Fruit fly (Drosophila melanogaster) whole organism, embryonic: Measurements from ENCODE around the gene RhoGEF4.

Experiments used
- CG7963 ChIP-seq: fragments of 200-800 bp; sonication (Bioruptor generic); IDR thresholded peaks from 3 replicates; pipeline ENCODE4 v1.3.6; 2022; ENCODE audit warnings: missing biosample characterization, missing genetic modification characterization; ENCODE audit not compliant: partially characterized antibody
- insv ChIP-seq, 2 experiments: fragments of 200-800 bp; sonication (Bioruptor generic); optimal IDR thresholded peaks; 3 replicates each; lab custom pipeline; 2016 to 2018; ENCODE audit warnings: missing biosample characterization in 2 of 2, missing genetic modification characterization in 2 of 2

dm6 chr3L:7300660-7301059, 22.6 kb downstream of the RhoGEF4 start:
- TF ChIP-seq insv (GFP tag; optimal IDR thresholded peaks at IDR 0.05; lab: Kevin White, UChicago) (no peak), CG7963 (GFP tag; lab: Robert Waterston, UW) (no peak)
